Fruit fly (Drosophila melanogaster): ENCODE measurements around the gene cyst.
A peak's percentile ranks its signal among the peaks of the same experiment; 100 is the strongest.

dm6 chr2L:19537779-19538456 is 29.4 kb upstream of the cyst start, which contains the start of gene CG13082:
- TF ChIP-seq EcR (GFP tag; optimal IDR thresholded peaks at IDR 0.05) (peak; percentile 11), gl (tag; optimal IDR thresholded peaks at IDR 0.05) (no peak), CG17806 (tag; optimal IDR thresholded peaks at IDR 0.05) (peak; percentile 72)

Data from whole organism, pupa.